Fruit fly (Drosophila melanogaster) whole organism, pupa: ENCODE measurements around the gene Scsalpha1.

Experiments used
- CG10348 ChIP-seq: fragments of 200-800 bp; sonication (Bioruptor generic); IDR thresholded peaks from 2 replicates; pipeline ENCODE4 v1.3.6; 2022; ENCODE audit warnings: missing biosample characterization, missing genetic modification characterization
- CG12605 ChIP-seq: fragments of 200-800 bp; sonication (Bioruptor generic); IDR thresholded peaks from 2 replicates; pipeline ENCODE4 v1.3.6; 2022; ENCODE audit warnings: missing biosample characterization, missing genetic modification characterization
- CG13204 ChIP-seq: fragments of 200-800 bp; sonication (Bioruptor generic); optimal IDR thresholded peaks from 2 replicates; lab custom pipeline; 2018; ENCODE audit warnings: missing biosample characterization, mild to moderate bottlenecking, missing genetic modification characterization, moderate library complexity
- CG14655 ChIP-seq: fragments of 200-800 bp; sonication (Bioruptor generic); optimal IDR thresholded peaks from 3 replicates; lab custom pipeline; 2017; ENCODE audit warnings: mild to moderate bottlenecking, missing biosample characterization, missing genetic modification reagents, missing genetic modification characterization
- CG15710 ChIP-seq: fragments of 200-800 bp; sonication (Bioruptor generic); optimal IDR thresholded peaks from 2 replicates; lab custom pipeline; 2018; ENCODE audit warnings: missing biosample characterization, mild to moderate bottlenecking, missing genetic modification characterization, moderate library complexity
- CG17806 ChIP-seq: fragments of 200-800 bp; sonication (Bioruptor generic); optimal IDR thresholded peaks from 2 replicates; lab custom pipeline; 2018; ENCODE audit warnings: missing biosample characterization, mild to moderate bottlenecking, missing genetic modification characterization, moderate library complexity
- CG32121 ChIP-seq: fragments of 200-800 bp; sonication (Bioruptor generic); IDR thresholded peaks from 2 replicates; pipeline ENCODE4 v1.3.6; 2022; ENCODE audit warnings: missing biosample characterization, missing genetic modification characterization
- CG34367 ChIP-seq: fragments of 200-800 bp; sonication (Bioruptor generic); optimal IDR thresholded peaks from 2 replicates; lab custom pipeline; 2018; ENCODE audit warnings: missing biosample characterization, mild to moderate bottlenecking, missing genetic modification characterization
- CG4496 ChIP-seq: fragments of 200-800 bp; sonication (Bioruptor generic); IDR thresholded peaks from 3 replicates; pipeline ENCODE4 v1.3.6; 2022; ENCODE audit warnings: missing biosample characterization, missing genetic modification characterization
- CG8159 ChIP-seq: fragments of 200-800 bp; sonication (Bioruptor generic); optimal IDR thresholded peaks from 3 replicates; lab custom pipeline; 2018; ENCODE audit warnings: missing biosample characterization, mild to moderate bottlenecking, missing genetic modification characterization, moderate library complexity
- CG8301 ChIP-seq: fragments of 200-800 bp; sonication (Bioruptor generic); optimal IDR thresholded peaks from 2 replicates; lab custom pipeline; 2018; ENCODE audit warnings: missing biosample characterization, mild to moderate bottlenecking, missing genetic modification characterization
- CG9948 ChIP-seq: fragments of 200-800 bp; sonication (Bioruptor generic); optimal IDR thresholded peaks from 2 replicates; lab custom pipeline; 2018; ENCODE audit warnings: missing biosample characterization, mild to moderate bottlenecking, missing genetic modification characterization, moderate library complexity
- D1 ChIP-seq: fragments of 200-800 bp; sonication (Bioruptor generic); optimal IDR thresholded peaks from 2 replicates; lab custom pipeline; 2018; ENCODE audit warnings: missing biosample characterization, mild to moderate bottlenecking, missing genetic modification characterization, moderate library complexity
- EcR ChIP-seq: fragments of 200-800 bp; sonication (Bioruptor generic); optimal IDR thresholded peaks from 3 replicates; lab custom pipeline; 2019; ENCODE audit warnings: missing biosample characterization, missing genetic modification characterization, mild to moderate bottlenecking, moderate library complexity, missing genetic modification reagents
- Ets98B ChIP-seq: fragments of 200-800 bp; sonication (Bioruptor generic); IDR thresholded peaks from 2 replicates; pipeline ENCODE4 v1.3.6; 2022; ENCODE audit warnings: missing biosample characterization, missing genetic modification characterization
- Pif1A ChIP-seq: fragments of 200-800 bp; sonication (Bioruptor generic); optimal IDR thresholded peaks from 3 replicates; lab custom pipeline; 2016; ENCODE audit warnings: missing biosample characterization, missing genetic modification characterization
- Pif1B ChIP-seq: fragments of 200-800 bp; sonication (Bioruptor generic); optimal IDR thresholded peaks from 3 replicates; lab custom pipeline; 2016; ENCODE audit warnings: missing biosample characterization, missing genetic modification characterization
- Snoo ChIP-seq: fragments of 200-800 bp; sonication (Bioruptor generic); optimal IDR thresholded peaks from 3 replicates; lab custom pipeline; 2017; ENCODE audit warnings: missing biosample characterization, mild to moderate bottlenecking, missing genetic modification characterization, inconsistent platforms
- fd96Ca ChIP-seq: fragments of 200-800 bp; sonication (Bioruptor generic); IDR thresholded peaks from 3 replicates; pipeline ENCODE4 v1.3.6; 2022; ENCODE audit warnings: missing biosample characterization, missing genetic modification characterization
- gl ChIP-seq: fragments of 200-800 bp; sonication (Bioruptor generic); optimal IDR thresholded peaks from 2 replicates; lab custom pipeline; 2018; ENCODE audit warnings: missing biosample characterization, mild to moderate bottlenecking, missing genetic modification characterization
- rn ChIP-seq: fragments of 200-800 bp; sonication (Bioruptor generic); IDR thresholded peaks from 2 replicates; pipeline ENCODE4 v1.3.6; 2022; ENCODE audit warnings: missing biosample characterization, missing genetic modification characterization

The Scsalpha1 gene

dm6 chr3L:3778463-3778862 is 35.5 kb upstream of the Scsalpha1 start:
- no peak for TF ChIP-seq fd96Ca (GFP tag; lab: Robert Waterston, UW)
- peak; percentile 13 for TF ChIP-seq CG8301
- no peak for TF ChIP-seq CG9948 (tag; lab: Kevin White, UChicago)
- TF ChIP-seq CG17806, result peak; percentile 23
- TF ChIP-seq rn (GFP tag; lab: Robert Waterston, UW), result no peak
- peak; percentile 25 for TF ChIP-seq CG14655
- 0 out of 3 replicates have a peak, but pooled peaks have one; percentile 29 for TF ChIP-seq CG4496 (GFP tag; lab: Robert Waterston, UW)
- peak; percentile 29 for TF ChIP-seq CG8159 (tag; lab: Kevin White, UChicago)
- 0 out of 2 replicates have a peak, but pooled peaks have one; percentile 12 for TF ChIP-seq Ets98B (GFP tag; lab: Robert Waterston, UW)
- TF ChIP-seq, all 21 proteins: peak for 6

DNA sequence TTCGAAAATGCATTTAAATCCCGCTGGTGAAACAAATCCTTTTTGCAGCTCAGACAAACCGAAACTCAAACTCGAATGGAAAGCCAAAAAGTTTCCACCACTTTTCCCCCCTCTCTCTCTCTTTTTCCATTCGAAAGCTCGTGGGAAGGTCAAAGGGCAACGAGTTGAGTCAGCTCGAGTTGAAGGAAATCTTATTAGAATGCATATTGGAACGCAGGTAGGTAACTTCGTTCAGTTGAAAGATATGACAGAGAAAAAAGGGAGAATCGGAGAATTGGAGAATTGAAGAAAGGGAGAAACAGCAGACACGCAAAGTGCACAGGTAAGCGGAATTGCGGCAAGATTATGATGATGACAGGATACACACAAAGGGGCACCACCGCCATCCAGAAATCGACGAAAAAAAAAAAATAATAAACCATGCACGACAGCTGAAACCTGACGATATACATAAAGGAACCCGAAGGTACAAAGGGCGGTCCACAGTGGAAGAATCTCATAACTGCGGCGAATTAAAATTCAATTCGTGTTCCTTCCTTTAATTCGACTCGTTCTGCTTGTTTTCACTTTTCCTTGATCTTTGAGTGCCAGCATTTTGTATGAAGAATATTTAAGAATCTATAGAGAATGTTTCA is 31.3 kb upstream of the Scsalpha1 start:
- TF ChIP-seq Pif1A (GFP tag; lab: Kevin White, UChicago) (no peak), CG17806 (no peak), CG4496 (GFP tag; lab: Robert Waterston, UW) (no peak), CG9948 (tag; lab: Kevin White, UChicago) (no peak), rn (GFP tag; lab: Robert Waterston, UW) (no peak), CG10348 (no peak), CG8301 (no peak), Pif1B (GFP tag; lab: Kevin White, UChicago) (no peak), Snoo (no peak), gl (tag; lab: Kevin White, UChicago) (peak; percentile 19), CG34367 (tag; lab: Kevin White, UChicago) (no peak), CG32121 (no peak), Ets98B (GFP tag; lab: Robert Waterston, UW) (no peak), fd96Ca (GFP tag; lab: Robert Waterston, UW) (no peak), D1 (no peak), CG15710 (no peak), CG8159 (tag; lab: Kevin White, UChicago) (peak; percentile 19), EcR (GFP tag; lab: Kevin White, UChicago) (peak; percentile 34), CG14655 (no peak), CG12605 (no peak), CG13204 (GFP tag; lab: Kevin White, UChicago) (no peak)

DNA sequence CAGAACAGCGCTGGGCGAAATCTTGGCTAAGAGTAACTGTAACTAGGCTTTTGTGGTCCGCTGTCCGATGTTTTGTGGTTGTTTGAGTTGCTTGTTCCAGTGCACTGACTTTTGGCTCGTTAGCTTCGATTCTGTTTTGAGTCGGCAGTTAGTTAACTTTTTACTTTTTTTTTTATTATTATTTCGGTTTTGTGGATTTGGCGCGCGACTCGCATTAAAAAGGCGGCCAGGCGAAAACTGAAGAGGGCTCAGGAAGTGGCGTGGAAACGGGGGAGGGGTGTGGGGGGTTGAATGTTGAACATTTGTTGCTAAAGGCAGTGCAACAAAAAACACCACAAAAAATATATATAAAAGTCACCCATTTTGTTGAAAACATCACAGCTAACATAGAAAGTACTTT is 30.6 kb upstream of the Scsalpha1 start:
- no peak for TF ChIP-seq CG32121
- TF ChIP-seq CG12605, result no peak
- TF ChIP-seq CG34367 (tag; lab: Kevin White, UChicago), result no peak
- no peak for TF ChIP-seq CG17806
- no peak for TF ChIP-seq Pif1A (GFP tag; lab: Kevin White, UChicago)
- TF ChIP-seq CG9948 (tag; lab: Kevin White, UChicago), result no peak
- TF ChIP-seq Pif1B (GFP tag; lab: Kevin White, UChicago), result no peak
- no peak for TF ChIP-seq CG8301
- no peak for TF ChIP-seq Ets98B (GFP tag; lab: Robert Waterston, UW)
- no peak for TF ChIP-seq CG4496 (GFP tag; lab: Robert Waterston, UW)
- no peak for TF ChIP-seq EcR (GFP tag; lab: Kevin White, UChicago)
- TF ChIP-seq CG15710, result no peak
- no peak for TF ChIP-seq CG14655
- no peak for TF ChIP-seq Snoo
- TF ChIP-seq CG10348, result no peak
- no peak for TF ChIP-seq D1
- no peak for TF ChIP-seq gl (tag; lab: Kevin White, UChicago)
- no peak for TF ChIP-seq rn (GFP tag; lab: Robert Waterston, UW)
- TF ChIP-seq CG13204 (GFP tag; lab: Kevin White, UChicago), result no peak
- no peak for TF ChIP-seq fd96Ca (GFP tag; lab: Robert Waterston, UW)

DNA sequence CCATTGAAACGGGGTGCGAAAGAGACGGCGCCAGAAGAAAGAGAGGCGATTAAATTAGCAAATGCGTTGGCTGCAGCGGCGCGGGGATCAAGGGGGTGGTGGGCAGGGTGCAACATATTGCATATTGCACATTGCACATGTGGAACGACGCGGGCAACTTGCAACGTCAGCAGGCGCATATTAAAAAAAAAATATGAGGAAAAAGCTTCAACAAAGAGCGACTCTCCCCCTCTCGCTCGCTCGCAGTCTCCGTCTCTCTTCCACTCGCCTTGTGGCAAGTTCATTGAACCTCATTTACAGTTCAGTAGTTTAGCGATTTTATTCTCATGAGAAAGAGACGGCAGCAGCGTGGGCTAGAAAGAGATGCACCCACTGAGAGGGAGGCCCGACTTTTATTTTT is 30.0 kb upstream of the Scsalpha1 start:
- TF ChIP-seq Pif1A (GFP tag; lab: Kevin White, UChicago) (no peak), CG12605 (no peak), Pif1B (GFP tag; lab: Kevin White, UChicago) (no peak), gl (tag; lab: Kevin White, UChicago) (no peak), CG8301 (no peak), EcR (GFP tag; lab: Kevin White, UChicago) (peak; percentile 95), rn (GFP tag; lab: Robert Waterston, UW) (0 out of 2 replicates have a peak, but pooled peaks have one; percentile 7), Snoo (no peak), CG17806 (no peak), fd96Ca (GFP tag; lab: Robert Waterston, UW) (peak; percentile 63; the same call in 2 of the 3 replicates), CG4496 (GFP tag; lab: Robert Waterston, UW) (peak; percentile 63), CG14655 (no peak), Ets98B (GFP tag; lab: Robert Waterston, UW) (peak; percentile 49), CG8159 (tag; lab: Kevin White, UChicago) (no peak), CG9948 (tag; lab: Kevin White, UChicago) (no peak), CG15710 (no peak), D1 (no peak), CG13204 (GFP tag; lab: Kevin White, UChicago) (peak; percentile 32), CG34367 (tag; lab: Kevin White, UChicago) (no peak), CG10348 (no peak), CG32121 (0 out of 2 replicates have a peak, but pooled peaks have one; percentile 13)

- TF ChIP-seq CG17806 (peak; percentile 95), CG10348 (peak; percentile 98), CG14655 (peak; percentile 93), Ets98B (GFP tag; lab: Robert Waterston, UW) (peak; percentile 99), CG9948 (tag; lab: Kevin White, UChicago) (peak; percentile 96), Pif1B (GFP tag; lab: Kevin White, UChicago) (peak; percentile 99), CG13204 (GFP tag; lab: Kevin White, UChicago) (peak; percentile 94), CG4496 (GFP tag; lab: Robert Waterston, UW) (peak; percentile 99), CG8301 (peak; percentile 94), CG8159 (tag; lab: Kevin White, UChicago) (peak; percentile 95), fd96Ca (GFP tag; lab: Robert Waterston, UW) (peak; percentile 99), rn (GFP tag; lab: Robert Waterston, UW) (peak; percentile 98), D1 (peak; percentile 74), gl (tag; lab: Kevin White, UChicago) (peak; percentile 92), CG15710 (peak; percentile 97), CG32121 (peak; percentile 99), CG12605 (peak; percentile 97), EcR (GFP tag; lab: Kevin White, UChicago) (peak; percentile 70), CG34367 (tag; lab: Kevin White, UChicago) (peak; percentile 98), Pif1A (GFP tag; lab: Kevin White, UChicago) (peak; percentile 99), Snoo (peak; percentile 97)
Observed at dm6 chr3L:3785002-3785661, 28.9 kb upstream of the Scsalpha1 start.
